Worm (Caenorhabditis elegans): ENCODE results near the gene col-113.

ce11 chrIV:7186756-7187155 lies 34.4 kb upstream of the col-113 start, which contains the start of gene str-249:
- TF ChIP-seq W03F9.2 (tag; optimal IDR thresholded peaks at IDR 0.05) (no peak), him-1 (tag; optimal IDR thresholded peaks at IDR 0.05) (no peak)

Data from whole organism, L4/young adult.